Worm (Caenorhabditis elegans) whole organism, L3 larva: ENCODE results near the gene atln-1.

ENCODE experiments used
- daf-12 ChIP-seq: fragments of 150-350 bp; optimal IDR thresholded peaks from 2 replicates; lab custom pipeline; 2014; ENCODE audit warnings: missing biosample characterization, missing genetic modification reagents, missing genetic modification characterization
- lin-39 ChIP-seq: fragments of 150-350 bp; optimal IDR thresholded peaks from 2 replicates; lab custom pipeline; 2018; ENCODE audit warnings: missing biosample characterization, missing genetic modification reagents, missing genetic modification characterization
- snpc-4 ChIP-seq: fragments of 150-350 bp; optimal IDR thresholded peaks from 2 replicates; lab custom pipeline; 2014; ENCODE audit warnings: missing biosample characterization, missing genetic modification characterization

DNA sequence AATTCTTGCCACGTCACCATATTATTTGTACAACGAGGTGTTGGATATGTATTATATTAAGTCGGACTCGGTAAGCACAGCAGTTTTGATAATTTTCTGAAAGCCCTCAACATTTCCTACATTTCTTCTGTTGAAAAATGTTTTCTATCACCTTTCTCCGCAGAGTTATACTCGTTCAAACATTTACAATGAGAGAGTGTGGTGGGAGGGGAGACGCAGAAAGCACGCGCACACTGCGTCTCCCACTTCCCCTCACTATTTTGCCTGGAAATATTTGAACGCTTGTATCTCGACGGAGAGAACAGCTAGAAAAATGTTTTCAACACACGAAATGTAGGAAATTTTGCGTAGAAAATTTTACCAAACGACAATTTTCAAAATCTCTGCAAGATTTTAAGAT is 24.3 kb upstream of the atln-1 start:
- TF ChIP-seq snpc-4 (no peak), lin-39 (tag; lab: Kevin White, UChicago) (no peak), daf-12 (tag; lab: Kevin White, UChicago) (no peak)
